Fruit fly (Drosophila melanogaster) whole organism, embryonic: Measurements from ENCODE around the gene mus302.
A peak's percentile ranks its signal among the peaks of the same experiment; 100 is the strongest.

Source experiments
- B-H2 ChIP-seq: fragments of 200-800 bp; sonication (Bioruptor generic); optimal IDR thresholded peaks from 2 replicates; lab custom pipeline; 2018; ENCODE audit warnings: missing biosample characterization, mild to moderate bottlenecking, missing genetic modification characterization
- CG10959 ChIP-seq: fragments of 200-800 bp; sonication (Bioruptor generic); IDR thresholded peaks from 2 replicates; pipeline ENCODE4 v1.3.6; 2022; ENCODE audit warnings: missing biosample characterization, missing genetic modification characterization
- CG12071 ChIP-seq: fragments of 200-800 bp; sonication (Bioruptor generic); optimal IDR thresholded peaks from 3 replicates; lab custom pipeline; 2018; ENCODE audit warnings: missing biosample characterization, mild to moderate bottlenecking, missing genetic modification characterization
- CG13424 ChIP-seq: fragments of 200-800 bp; sonication (Bioruptor generic); optimal IDR thresholded peaks from 2 replicates; lab custom pipeline; 2019; ENCODE audit warnings: missing biosample characterization, mild to moderate bottlenecking, missing genetic modification characterization, moderate library complexity
- CG1529 ChIP-seq: fragments of 200-800 bp; sonication (Bioruptor generic); optimal IDR thresholded peaks from 3 replicates; lab custom pipeline; 2018; ENCODE audit warnings: missing biosample characterization, missing genetic modification characterization
- CG16779 ChIP-seq: fragments of 200-800 bp; sonication (Bioruptor generic); IDR thresholded peaks from 2 replicates; pipeline ENCODE4 v1.3.6; 2022; ENCODE audit warnings: missing biosample characterization, missing genetic modification characterization
- CG17328 ChIP-seq: fragments of 200-800 bp; sonication (Bioruptor generic); IDR thresholded peaks from 2 replicates; pipeline ENCODE4 v1.3.6; 2022; ENCODE audit warnings: missing biosample characterization, missing genetic modification characterization
- CG17361 ChIP-seq: fragments of 200-800 bp; sonication (Bioruptor generic); IDR thresholded peaks from 3 replicates; pipeline ENCODE4 v1.3.6; 2022; ENCODE audit warnings: missing biosample characterization, missing genetic modification characterization
- CG32772 ChIP-seq: fragments of 200-800 bp; sonication (Bioruptor generic); IDR thresholded peaks from 2 replicates; pipeline ENCODE4 v1.3.6; 2022; ENCODE audit warnings: missing biosample characterization, missing genetic modification characterization
- CG3281 ChIP-seq: fragments of 200-800 bp; sonication (Bioruptor generic); optimal IDR thresholded peaks from 3 replicates; lab custom pipeline; 2017; ENCODE audit warnings: missing biosample characterization, mild to moderate bottlenecking, missing genetic modification characterization
- CG34422 ChIP-seq: fragments of 200-800 bp; sonication (Bioruptor generic); IDR thresholded peaks from 3 replicates; pipeline ENCODE4 v1.3.6; 2022; ENCODE audit warnings: missing biosample characterization, missing genetic modification characterization
- CG6654 ChIP-seq: fragments of 200-800 bp; sonication (Bioruptor generic); optimal IDR thresholded peaks from 2 replicates; lab custom pipeline; 2017; ENCODE audit warnings: missing biosample characterization, mild to moderate bottlenecking, missing genetic modification characterization
- CG7357 ChIP-seq: fragments of 200-800 bp; sonication (Bioruptor generic); IDR thresholded peaks from 3 replicates; pipeline ENCODE4 v1.3.6; 2022; ENCODE audit warnings: missing biosample characterization, missing genetic modification characterization
- CG8290 ChIP-seq, 3 experiments: fragments of 200-800 bp; sonication (Bioruptor generic); optimal IDR thresholded peaks; 2 replicates each; lab custom pipeline; 2016 to 2019; ENCODE audit warnings: missing biosample characterization in 3 of 3, missing genetic modification characterization in 3 of 3, mild to moderate bottlenecking in 2 of 3, moderate library complexity in 1 of 3
- CG8765 ChIP-seq: fragments of 200-800 bp; sonication (Bioruptor generic); IDR thresholded peaks from 2 replicates; pipeline ENCODE4 v1.3.6; 2022; ENCODE audit warnings: missing biosample characterization, missing genetic modification characterization
- Dek ChIP-seq: fragments of 200-800 bp; sonication (Bioruptor generic); optimal IDR thresholded peaks from 3 replicates; lab custom pipeline; 2019; ENCODE audit warnings: missing biosample characterization, mild to moderate bottlenecking, missing genetic modification characterization, moderate library complexity
- ERR ChIP-seq: fragments of 200-800 bp; sonication (Bioruptor generic); optimal IDR thresholded peaks from 2 replicates; lab custom pipeline; 2016; ENCODE audit warnings: missing biosample characterization, missing genetic modification characterization
- Fer2 ChIP-seq: fragments of 200-800 bp; sonication (Bioruptor generic); optimal IDR thresholded peaks from 2 replicates; lab custom pipeline; 2018; ENCODE audit warnings: missing biosample characterization, mild to moderate bottlenecking, missing genetic modification characterization, moderate library complexity
- HHEX ChIP-seq: fragments of 200-800 bp; sonication (Bioruptor generic); optimal IDR thresholded peaks from 3 replicates; lab custom pipeline; 2017; ENCODE audit warnings: missing biosample characterization, mild to moderate bottlenecking, missing genetic modification characterization, missing genetic modification reagents
- HLH3B ChIP-seq: fragments of 200-800 bp; sonication (Bioruptor generic); IDR thresholded peaks from 2 replicates; pipeline ENCODE4 v1.3.6; 2022; ENCODE audit warnings: missing biosample characterization, missing genetic modification characterization
- Hey ChIP-seq: fragments of 200-800 bp; sonication (Bioruptor generic); optimal IDR thresholded peaks from 3 replicates; lab custom pipeline; 2018; ENCODE audit warnings: missing biosample characterization, mild to moderate bottlenecking, missing genetic modification characterization
- Hr51 ChIP-seq, 2 experiments: fragments of 200-800 bp; sonication (Bioruptor generic); optimal IDR thresholded peaks; 2 replicates in 1 of 2; 3 replicates in 1 of 2; lab custom pipeline; 2016 to 2018; ENCODE audit warnings: missing biosample characterization in 2 of 2, missing genetic modification characterization in 2 of 2, mild to moderate bottlenecking in 1 of 2, moderate library complexity in 1 of 2
- Hsf ChIP-seq: fragments of 200-800 bp; sonication (Bioruptor generic); optimal IDR thresholded peaks from 3 replicates; lab custom pipeline; 2016; ENCODE audit warnings: missing biosample characterization, missing genetic modification characterization
- MBD-R2 ChIP-seq: fragments of 200-800 bp; sonication (Bioruptor generic); IDR thresholded peaks from 2 replicates; pipeline ENCODE4 v1.3.6; 2022; ENCODE audit warnings: missing biosample characterization, missing genetic modification characterization
- Med ChIP-seq: fragments of 200-800 bp; sonication (Bioruptor generic); peaks from one replicate; lab custom pipeline; 2016; ENCODE audit warnings: missing biosample characterization, missing genetic modification characterization, mild to moderate bottlenecking, inconsistent platforms, moderate library complexity
- Mes4 ChIP-seq: fragments of 200-800 bp; sonication (Bioruptor generic); optimal IDR thresholded peaks from 2 replicates; lab custom pipeline; 2016; ENCODE audit warnings: missing biosample characterization, missing genetic modification characterization
- NC2α ChIP-seq: fragments of 200-800 bp; sonication (Bioruptor generic); optimal IDR thresholded peaks from 2 replicates; lab custom pipeline; 2016; ENCODE audit warnings: missing biosample characterization, missing genetic modification characterization
- Opbp ChIP-seq: fragments of 200-800 bp; sonication (Bioruptor generic); IDR thresholded peaks from 3 replicates; pipeline ENCODE4 v1.3.6; 2022; ENCODE audit warnings: missing biosample characterization, missing genetic modification characterization; ENCODE audit not compliant: partially characterized antibody
- Optix ChIP-seq: fragments of 200-800 bp; sonication (Bioruptor generic); IDR thresholded peaks from 3 replicates; pipeline ENCODE4 v1.3.6; 2022; ENCODE audit warnings: missing biosample characterization, missing genetic modification characterization
- Pdp1 ChIP-seq, 2 experiments: fragments of 200-800 bp; sonication (Bioruptor generic); optimal IDR thresholded peaks; 3 replicates each; lab custom pipeline; 2016; ENCODE audit warnings: missing biosample characterization in 2 of 2, missing genetic modification characterization in 2 of 2, mild to moderate bottlenecking in 1 of 2, moderate library complexity in 1 of 2
- Scr ChIP-seq: fragments of 200-800 bp; sonication (Bioruptor generic); IDR thresholded peaks from 2 replicates; pipeline ENCODE4 v1.3.6; 2022; ENCODE audit warnings: missing biosample characterization, missing genetic modification characterization; ENCODE audit not compliant: partially characterized antibody
- Sry-δ ChIP-seq: fragments of 200-800 bp; sonication (Bioruptor generic); optimal IDR thresholded peaks from 2 replicates; lab custom pipeline; 2016; ENCODE audit warnings: missing biosample characterization, missing genetic modification characterization
- bab2 ChIP-seq: fragments of 200-800 bp; sonication (Bioruptor generic); optimal IDR thresholded peaks from 2 replicates; lab custom pipeline; 2016; ENCODE audit warnings: missing biosample characterization, missing genetic modification characterization
- bbx ChIP-seq: fragments of 200-800 bp; sonication (Bioruptor generic); IDR thresholded peaks from 2 replicates; pipeline ENCODE4 v1.3.6; 2022; ENCODE audit warnings: missing biosample characterization, missing genetic modification characterization; ENCODE audit not compliant: partially characterized antibody
- chinmo ChIP-seq: fragments of 200-800 bp; sonication (Bioruptor generic); IDR thresholded peaks from 4 replicates; pipeline ENCODE4 v1.3.6; 2022; ENCODE audit warnings: missing biosample characterization, missing genetic modification characterization; ENCODE audit not compliant: partially characterized antibody
- ci ChIP-seq: fragments of 200-800 bp; sonication (Bioruptor generic); IDR thresholded peaks from 3 replicates; pipeline ENCODE4 v1.3.6; 2022; ENCODE audit warnings: missing biosample characterization, missing genetic modification characterization
- crol ChIP-seq: fragments of 200-800 bp; sonication (Bioruptor generic); IDR thresholded peaks from 2 replicates; pipeline ENCODE4 v1.3.6; 2022; ENCODE audit warnings: missing biosample characterization, missing genetic modification characterization
- dmrt11E ChIP-seq: fragments of 200-800 bp; sonication (Bioruptor generic); optimal IDR thresholded peaks from 3 replicates; lab custom pipeline; 2018; ENCODE audit warnings: missing biosample characterization, mild to moderate bottlenecking, missing genetic modification characterization, moderate library complexity
- jigr1 ChIP-seq: fragments of 200-800 bp; sonication (Bioruptor generic); IDR thresholded peaks from 3 replicates; pipeline ENCODE4 v1.3.6; 2022; ENCODE audit warnings: missing biosample characterization, missing genetic modification characterization
- kay ChIP-seq: fragments of 200-800 bp; sonication (Bioruptor generic); optimal IDR thresholded peaks from 2 replicates; lab custom pipeline; 2016; ENCODE audit warnings: missing biosample characterization, missing genetic modification characterization
- mirr ChIP-seq: fragments of 200-800 bp; sonication (Bioruptor generic); optimal IDR thresholded peaks from 3 replicates; lab custom pipeline; 2018; ENCODE audit warnings: missing biosample characterization, mild to moderate bottlenecking, missing genetic modification characterization
- nerfin-1 ChIP-seq: fragments of 200-800 bp; sonication (Bioruptor generic); optimal IDR thresholded peaks from 3 replicates; lab custom pipeline; 2019; ENCODE audit warnings: missing biosample characterization, mild to moderate bottlenecking, missing genetic modification characterization, moderate library complexity
- otp ChIP-seq: fragments of 200-800 bp; sonication (Bioruptor generic); IDR thresholded peaks from 3 replicates; pipeline ENCODE4, ENCODE4 v1.3.6; 2022; ENCODE audit warnings: missing biosample characterization, missing genetic modification characterization
- phol ChIP-seq: fragments of 200-800 bp; sonication (Bioruptor generic); optimal IDR thresholded peaks from 3 replicates; lab custom pipeline; 2018; ENCODE audit warnings: missing biosample characterization, mild to moderate bottlenecking, missing genetic modification characterization, moderate library complexity
- sens ChIP-seq: fragments of 200-800 bp; sonication (Bioruptor generic); peaks from one replicate; lab custom pipeline; 2016; ENCODE audit warnings: missing biosample characterization, missing genetic modification characterization
- so ChIP-seq: fragments of 200-800 bp; sonication (Bioruptor generic); IDR thresholded peaks from 3 replicates; pipeline ENCODE4 v1.3.6; 2022; ENCODE audit warnings: missing biosample characterization, missing genetic modification characterization
- stc ChIP-seq: fragments of 200-800 bp; sonication (Bioruptor generic); IDR thresholded peaks from 2 replicates; pipeline ENCODE4 v1.3.6; 2022; ENCODE audit warnings: missing biosample characterization, missing genetic modification characterization
- sug ChIP-seq: fragments of 200-800 bp; optimal IDR thresholded peaks from 2 replicates; lab custom pipeline; 2019; ENCODE audit warnings: missing biosample characterization, mild to moderate bottlenecking, missing genetic modification characterization, moderate library complexity

mus302 gene

dm6 chr3L:16804627-16805026 lies 25.1 kb upstream of the mus302 start, which contains the start of gene nudC:
nudC (plus strand) TSS chr3L:16804994.
- peak; percentile 50 for TF ChIP-seq Med (GFP tag; lab: Kevin White, UChicago)
- 0 out of 2 replicates have a peak, but pooled peaks have one; percentile 13 for TF ChIP-seq CG10959 (GFP tag; lab: Robert Waterston, UW)
- TF ChIP-seq Opbp (GFP tag; lab: Robert Waterston, UW) = 0 out of 3 replicates have a peak, but pooled peaks have one; percentile 6
- TF ChIP-seq Mes4 (GFP tag; lab: Kevin White, UChicago) = no peak
- TF ChIP-seq CG12071 (GFP tag; lab: Kevin White, UChicago) = no peak
- peak; percentile 49 for TF ChIP-seq sens
- 0 out of 3 replicates have a peak, but pooled peaks have one; percentile 59 for TF ChIP-seq otp (GFP tag; lab: Robert Waterston, UW)
- peak; percentile 47; the same call in 1 of the 3 replicates for TF ChIP-seq ci (GFP tag; lab: Robert Waterston, UW)
- no peak for TF ChIP-seq CG7357 (GFP tag; lab: Robert Waterston, UW)
- peak; percentile 76 for TF ChIP-seq crol (GFP tag; lab: Robert Waterston, UW)
- peak; percentile 3 for TF ChIP-seq HHEX (GFP tag; lab: Kevin White, UChicago)
- TF ChIP-seq so (GFP tag; lab: Robert Waterston, UW) = 0 out of 3 replicates have a peak, but pooled peaks have one; percentile 21
- TF ChIP-seq Pdp1 (GFP tag; optimal IDR thresholded peaks at IDR 0.05; lab: Kevin White, UChicago) = peak in 1 of 2 experiments; percentile 69
- 0 out of 3 replicates have a peak, but pooled peaks have one; percentile 38 for TF ChIP-seq Optix (GFP tag; lab: Robert Waterston, UW)
- peak; percentile 20; the same call in 1 of the 2 replicates for TF ChIP-seq HLH3B (GFP tag; lab: Robert Waterston, UW)
- TF ChIP-seq CG32772 = no peak
- TF ChIP-seq CG8290 (GFP tag; optimal IDR thresholded peaks at IDR 0.05; lab: Kevin White, UChicago) = no peak
- TF ChIP-seq CG8290 (tag; optimal IDR thresholded peaks at IDR 0.05; lab: Kevin White, UChicago) = peak in 1 of 2 experiments; percentile 6
- peak; percentile 5 for TF ChIP-seq mirr (GFP tag; lab: Kevin White, UChicago)
- TF ChIP-seq Scr = no peak
- TF ChIP-seq chinmo (GFP tag; lab: Robert Waterston, UW) = 0 out of 4 replicates have a peak, but pooled peaks have one; percentile 53
- no peak for TF ChIP-seq stc (GFP tag; lab: Robert Waterston, UW)
- no peak for TF ChIP-seq CG3281 (GFP tag; lab: Kevin White, UChicago)
- TF ChIP-seq kay (GFP tag; lab: Kevin White, UChicago) = no peak
- 0 out of 2 replicates have a peak, but pooled peaks have one; percentile 19 for TF ChIP-seq CG17328 (GFP tag; lab: Robert Waterston, UW)

- TF ChIP-seq sug (tag; lab: Kevin White, UChicago) = peak; percentile 96
- no peak for TF ChIP-seq MBD-R2 (GFP tag; lab: Robert Waterston, UW)
- TF ChIP-seq jigr1 (GFP tag; lab: Robert Waterston, UW) = no peak
- no peak for TF ChIP-seq CG16779 (GFP tag; lab: Robert Waterston, UW)
- no peak for TF ChIP-seq bab2
- TF ChIP-seq phol (tag; lab: Kevin White, UChicago) = no peak
- no peak for TF ChIP-seq Dek (tag; lab: Kevin White, UChicago)
- no peak for TF ChIP-seq CG8290 (GFP tag; optimal IDR thresholded peaks at IDR 0.05; lab: Kevin White, UChicago)
- peak in 1 of 2 experiments; percentile 55 for TF ChIP-seq CG8290 (tag; optimal IDR thresholded peaks at IDR 0.05; lab: Kevin White, UChicago)
- TF ChIP-seq CG8765 = no peak
- TF ChIP-seq NC2α (GFP tag; lab: Kevin White, UChicago) = no peak
- no peak for TF ChIP-seq Sry-δ (GFP tag; lab: Kevin White, UChicago)
- peak; percentile 9 for TF ChIP-seq B-H2
- no peak for TF ChIP-seq CG6654
- TF ChIP-seq Hr51 (GFP tag; optimal IDR thresholded peaks at IDR 0.05; lab: Kevin White, UChicago) = peak in 1 of 2 experiments; percentile 60
- TF ChIP-seq Hey (tag; lab: Kevin White, UChicago) = no peak
- no peak; the same call in 2 of the 3 replicates for TF ChIP-seq CG17361 (GFP tag; lab: Robert Waterston, UW)
- TF ChIP-seq Fer2 = peak; percentile 44
- no peak for TF ChIP-seq Hsf (GFP tag; lab: Kevin White, UChicago)
- peak; percentile 22 for TF ChIP-seq CG1529 (GFP tag; lab: Kevin White, UChicago)
- TF ChIP-seq dmrt11E (tag; lab: Kevin White, UChicago) = no peak
- no peak for TF ChIP-seq CG13424
- peak; percentile 38; the same call in 1 of the 3 replicates for TF ChIP-seq CG34422 (GFP tag; lab: Robert Waterston, UW)
- no peak for TF ChIP-seq bbx
- TF ChIP-seq nerfin-1 = peak; percentile 29
- no peak for TF ChIP-seq ERR
Observed at dm6 chr3L:16803708-16804350, 24.3 kb upstream of the mus302 start.
